Fruit fly (Drosophila melanogaster) whole organism, pupa: ENCODE data around the gene SdhBL.

Source experiments
- CG14655 ChIP-seq: fragments of 200-800 bp; sonication (Bioruptor generic); optimal IDR thresholded peaks from 3 replicates; lab custom pipeline; 2017; ENCODE audit warnings: mild to moderate bottlenecking, missing biosample characterization, missing genetic modification reagents, missing genetic modification characterization
- CG17806 ChIP-seq: fragments of 200-800 bp; sonication (Bioruptor generic); optimal IDR thresholded peaks from 2 replicates; lab custom pipeline; 2018; ENCODE audit warnings: missing biosample characterization, mild to moderate bottlenecking, missing genetic modification characterization, moderate library complexity
- CG9948 ChIP-seq: fragments of 200-800 bp; sonication (Bioruptor generic); optimal IDR thresholded peaks from 2 replicates; lab custom pipeline; 2018; ENCODE audit warnings: missing biosample characterization, mild to moderate bottlenecking, missing genetic modification characterization, moderate library complexity
- EcR ChIP-seq: fragments of 200-800 bp; sonication (Bioruptor generic); optimal IDR thresholded peaks from 3 replicates; lab custom pipeline; 2019; ENCODE audit warnings: missing biosample characterization, missing genetic modification characterization, mild to moderate bottlenecking, moderate library complexity, missing genetic modification reagents

DNA sequence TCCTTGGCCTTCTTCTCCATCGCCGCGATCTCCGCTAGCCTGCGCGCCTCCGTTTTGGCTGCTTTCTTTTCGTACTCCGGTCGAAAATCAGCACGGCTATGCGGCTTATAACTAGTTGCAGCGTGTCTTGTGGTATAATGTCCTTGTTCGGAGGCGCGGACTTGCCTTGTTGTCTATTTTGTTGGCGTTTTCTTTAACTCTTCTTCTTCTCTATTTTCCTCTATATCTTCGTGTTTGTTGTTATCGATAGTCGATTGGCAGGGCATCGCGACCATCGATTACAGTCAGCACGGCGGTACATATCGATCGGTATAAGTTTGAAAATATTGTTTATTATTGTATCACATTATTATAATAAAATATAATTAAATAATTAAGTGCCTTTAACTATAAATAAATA is 813 bp upstream of the SdhBL start, which contains the start of gene Flacc:
- no peak for TF ChIP-seq EcR (GFP tag; lab: Kevin White, UChicago)
- no peak for TF ChIP-seq CG14655 (GFP tag; lab: Kevin White, UChicago)
- no peak for TF ChIP-seq CG9948 (tag; lab: Kevin White, UChicago)
- no peak for TF ChIP-seq CG17806 (tag; lab: Kevin White, UChicago)
